Fruit fly (Drosophila melanogaster) whole organism, embryonic: ENCODE data around the gene Hinfp.

Source experiments
- Antp ChIP-seq: fragments of 200-800 bp; sonication (Bioruptor generic); optimal IDR thresholded peaks from 3 replicates; lab custom pipeline; 2016; ENCODE audit warnings: missing biosample characterization, missing genetic modification characterization
- CG10274 ChIP-seq: fragments of 200-800 bp; sonication (Bioruptor generic); optimal IDR thresholded peaks from 3 replicates; lab custom pipeline; 2017; ENCODE audit warnings: missing biosample characterization, mild to moderate bottlenecking, missing genetic modification characterization
- CG10979 ChIP-seq: fragments of 200-800 bp; sonication (Bioruptor generic); optimal IDR thresholded peaks from 2 replicates; lab custom pipeline; 2018; ENCODE audit warnings: missing biosample characterization, mild to moderate bottlenecking, missing genetic modification characterization, moderate library complexity
- CG13424 ChIP-seq: fragments of 200-800 bp; sonication (Bioruptor generic); optimal IDR thresholded peaks from 2 replicates; lab custom pipeline; 2019; ENCODE audit warnings: missing biosample characterization, mild to moderate bottlenecking, missing genetic modification characterization, moderate library complexity
- CG14014 ChIP-seq: fragments of 200-800 bp; sonication (Bioruptor generic); IDR thresholded peaks from 2 replicates; pipeline ENCODE4 v1.3.6; 2022; ENCODE audit warnings: missing biosample characterization, missing genetic modification characterization
- CG15479 ChIP-seq: fragments of 200-800 bp; sonication (Bioruptor generic); optimal IDR thresholded peaks from 3 replicates; lab custom pipeline; 2019; ENCODE audit warnings: missing biosample characterization, mild to moderate bottlenecking, missing genetic modification characterization, moderate library complexity
- CG15696 ChIP-seq: fragments of 200-800 bp; sonication (Bioruptor generic); optimal IDR thresholded peaks from 2 replicates; lab custom pipeline; 2019; ENCODE audit warnings: missing biosample characterization, mild to moderate bottlenecking, missing genetic modification characterization, moderate library complexity
- CG1647 ChIP-seq: fragments of 200-800 bp; sonication (Bioruptor generic); optimal IDR thresholded peaks from 3 replicates; lab custom pipeline; 2016; ENCODE audit warnings: missing biosample characterization, missing genetic modification characterization
- CG17359 ChIP-seq: fragments of 200-800 bp; sonication (Bioruptor generic); optimal IDR thresholded peaks from 3 replicates; lab custom pipeline; 2018; ENCODE audit warnings: missing biosample characterization, mild to moderate bottlenecking, missing genetic modification characterization, moderate library complexity
- CG18011 ChIP-seq: fragments of 200-800 bp; sonication (Bioruptor generic); optimal IDR thresholded peaks from 2 replicates; lab custom pipeline; 2017; ENCODE audit warnings: missing biosample characterization, missing genetic modification characterization, mild to moderate bottlenecking, moderate library complexity, missing genotype
- CG3065 ChIP-seq: fragments of 200-800 bp; sonication (Bioruptor generic); optimal IDR thresholded peaks from 2 replicates; lab custom pipeline; 2016; ENCODE audit warnings: missing biosample characterization, missing genetic modification characterization
- CG31388 ChIP-seq: fragments of 200-800 bp; sonication (Bioruptor generic); optimal IDR thresholded peaks from 2 replicates; lab custom pipeline; 2016; ENCODE audit warnings: missing biosample characterization, missing genetic modification characterization
- CG4328 ChIP-seq: fragments of 200-800 bp; sonication (Bioruptor generic); optimal IDR thresholded peaks from 3 replicates; lab custom pipeline; 2017; ENCODE audit warnings: missing biosample characterization, missing genetic modification reagents, missing genetic modification characterization
- CG4360 ChIP-seq: fragments of 200-800 bp; sonication (Bioruptor generic); IDR thresholded peaks from 2 replicates; pipeline ENCODE4 v1.3.6; 2022; ENCODE audit warnings: missing biosample characterization, missing genetic modification characterization
- CG6175 ChIP-seq: fragments of 200-800 bp; sonication (Bioruptor generic); IDR thresholded peaks from 3 replicates; pipeline ENCODE4 v1.3.6; 2022; ENCODE audit warnings: missing biosample characterization, missing genetic modification characterization
- CG6654 ChIP-seq: fragments of 200-800 bp; sonication (Bioruptor generic); optimal IDR thresholded peaks from 2 replicates; lab custom pipeline; 2017; ENCODE audit warnings: missing biosample characterization, mild to moderate bottlenecking, missing genetic modification characterization
- CG7987 ChIP-seq: fragments of 200-800 bp; sonication (Bioruptor generic); optimal IDR thresholded peaks from 2 replicates; lab custom pipeline; 2018; ENCODE audit warnings: missing biosample characterization, mild to moderate bottlenecking, missing genetic modification characterization, moderate library complexity
- CG9215 ChIP-seq: fragments of 200-800 bp; sonication (Bioruptor generic); IDR thresholded peaks from 2 replicates; pipeline ENCODE4 v1.3.6; 2022; ENCODE audit warnings: missing biosample characterization, missing genetic modification characterization
- CHES-1-like ChIP-seq: fragments of 200-800 bp; sonication (Bioruptor generic); optimal IDR thresholded peaks from 2 replicates; lab custom pipeline; 2016; ENCODE audit warnings: missing biosample characterization, missing genetic modification characterization
- Dek ChIP-seq: fragments of 200-800 bp; sonication (Bioruptor generic); optimal IDR thresholded peaks from 3 replicates; lab custom pipeline; 2019; ENCODE audit warnings: missing biosample characterization, mild to moderate bottlenecking, missing genetic modification characterization, moderate library complexity
- Dll ChIP-seq: fragments of 200-800 bp; sonication (Bioruptor generic); IDR thresholded peaks from 4 replicates; pipeline ENCODE4 v1.3.6; 2022; ENCODE audit warnings: missing biosample characterization, missing genetic modification characterization; ENCODE audit not compliant: partially characterized antibody
- Lim3 ChIP-seq: fragments of 200-800 bp; sonication (Bioruptor generic); IDR thresholded peaks from 2 replicates; pipeline ENCODE4 v1.3.6; 2022; ENCODE audit warnings: missing biosample characterization, missing genetic modification characterization
- Mes4 ChIP-seq: fragments of 200-800 bp; sonication (Bioruptor generic); optimal IDR thresholded peaks from 2 replicates; lab custom pipeline; 2016; ENCODE audit warnings: missing biosample characterization, missing genetic modification characterization
- PHDP ChIP-seq: fragments of 200-800 bp; sonication (Bioruptor generic); optimal IDR thresholded peaks from 3 replicates; lab custom pipeline; 2018; ENCODE audit warnings: missing biosample characterization, mild to moderate bottlenecking, missing genetic modification characterization, moderate library complexity
- Rx ChIP-seq: fragments of 200-800 bp; sonication (Bioruptor generic); IDR thresholded peaks from 2 replicates; pipeline ENCODE4 v1.3.6; 2022; ENCODE audit warnings: missing biosample characterization, missing genetic modification characterization
- TFAM ChIP-seq: fragments of 200-800 bp; sonication (Bioruptor generic); optimal IDR thresholded peaks from 2 replicates; lab custom pipeline; 2017; ENCODE audit warnings: missing biosample characterization, missing genetic modification characterization, inconsistent platforms
- ab ChIP-seq: fragments of 200-800 bp; sonication (Bioruptor generic); optimal IDR thresholded peaks from 2 replicates; lab custom pipeline; 2016; ENCODE audit warnings: missing biosample characterization, missing genetic modification characterization
- aop ChIP-seq: fragments of 200-800 bp; sonication (Bioruptor generic); IDR thresholded peaks from 2 replicates; pipeline ENCODE4 v1.3.6; 2022; ENCODE audit warnings: missing biosample characterization, missing genetic modification characterization
- cato ChIP-seq: fragments of 200-800 bp; sonication (Bioruptor generic); optimal IDR thresholded peaks from 2 replicates; lab custom pipeline; 2016; ENCODE audit warnings: missing biosample characterization, missing genetic modification characterization, borderline replicate concordance
- da ChIP-seq: fragments of 200-800 bp; sonication (Bioruptor generic); optimal IDR thresholded peaks from 2 replicates; lab custom pipeline; 2016; ENCODE audit warnings: missing biosample characterization, missing genetic modification characterization
- en ChIP-seq: fragments of 200-800 bp; sonication (Bioruptor generic); optimal IDR thresholded peaks from 2 replicates; lab custom pipeline; 2016; ENCODE audit warnings: missing biosample characterization, missing genetic modification characterization
- gsb ChIP-seq: fragments of 200-800 bp; sonication (Bioruptor generic); IDR thresholded peaks from 2 replicates; pipeline ENCODE4 v1.3.6; 2022; ENCODE audit warnings: missing biosample characterization, missing genetic modification characterization
- gsb-n ChIP-seq: fragments of 200-800 bp; sonication (Bioruptor generic); optimal IDR thresholded peaks from 3 replicates; lab custom pipeline; 2018; ENCODE audit warnings: missing biosample characterization, mild to moderate bottlenecking, missing genetic modification characterization
- lmd ChIP-seq: fragments of 200-800 bp; sonication (Bioruptor generic); IDR thresholded peaks from 2 replicates; pipeline ENCODE4 v1.3.6; 2022; ENCODE audit warnings: missing biosample characterization, missing genetic modification characterization
- onecut ChIP-seq: fragments of 200-800 bp; sonication (Bioruptor generic); IDR thresholded peaks from 2 replicates; pipeline ENCODE4 v1.3.6; 2022; ENCODE audit warnings: missing biosample characterization, missing genetic modification characterization
- org-1 ChIP-seq: fragments of 200-800 bp; sonication (Bioruptor generic); optimal IDR thresholded peaks from 2 replicates; lab custom pipeline; 2017; ENCODE audit warnings: missing biosample characterization, missing genetic modification characterization
- sna ChIP-seq: fragments of 200-800 bp; sonication (Bioruptor generic); IDR thresholded peaks from 2 replicates; pipeline ENCODE4 v1.3.6; 2022; ENCODE audit warnings: missing biosample characterization, missing genetic modification characterization; ENCODE audit not compliant: partially characterized antibody
- tap ChIP-seq: fragments of 200-800 bp; optimal IDR thresholded peaks from 3 replicates; lab custom pipeline; 2019; ENCODE audit warnings: missing biosample characterization, mild to moderate bottlenecking, missing genetic modification characterization, moderate library complexity
- tup ChIP-seq: fragments of 200-800 bp; sonication (Bioruptor generic); optimal IDR thresholded peaks from 2 replicates; lab custom pipeline; 2016; ENCODE audit warnings: missing biosample characterization, mild to moderate bottlenecking, missing genetic modification characterization, moderate library complexity

Gene Hinfp

DNA sequence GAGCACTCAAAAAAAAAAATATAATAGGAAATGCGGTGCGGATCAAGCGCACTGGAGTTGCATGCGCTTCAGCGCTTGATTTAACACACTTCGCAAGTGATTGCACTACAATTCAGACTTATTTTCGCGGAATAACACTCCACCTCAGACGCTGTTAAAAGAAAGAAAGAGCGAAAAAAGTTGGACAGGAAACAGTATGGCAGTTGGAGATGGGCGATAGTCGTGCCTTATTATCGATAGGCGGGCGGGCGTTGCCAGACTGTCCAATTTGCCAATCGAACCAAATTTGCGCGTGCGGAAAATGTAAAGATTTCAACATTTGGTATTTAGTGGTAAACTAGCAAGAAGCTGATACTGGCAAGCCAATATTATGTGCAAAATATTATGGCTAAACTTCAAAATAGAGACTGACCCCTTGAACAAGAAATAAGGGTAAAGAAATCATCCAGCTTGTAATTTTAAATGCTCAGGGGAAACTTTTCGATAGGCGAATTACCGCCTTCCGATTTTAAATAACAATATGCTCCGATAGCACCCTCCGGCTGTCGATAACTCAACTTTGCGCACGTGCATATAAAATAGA lies 4.0 kb downstream of the Hinfp start, which contains the start of the genes RpL36 and Mybbp1A (continued):
- TF ChIP-seq ab (GFP tag; lab: Kevin White, UChicago) (no peak), CHES-1-like (GFP tag; lab: Kevin White, UChicago) (peak; percentile 85), Antp (peak; percentile 62), CG9215 (GFP tag; lab: Robert Waterston, UW) (peak; percentile 29; the same call in 1 of the 2 replicates), CG15479 (GFP tag; lab: Kevin White, UChicago) (peak; percentile 4), CG14014 (GFP tag; lab: Robert Waterston, UW) (peak; percentile 69), gsb-n (tag; lab: Kevin White, UChicago) (no peak), tup (no peak), CG10979 (tag; lab: Kevin White, UChicago) (peak; percentile 51), Mes4 (GFP tag; lab: Kevin White, UChicago) (peak; percentile 89), org-1 (GFP tag; lab: Kevin White, UChicago) (peak; percentile 72), CG10274 (GFP tag; lab: Kevin White, UChicago) (peak; percentile 69), CG18011 (GFP tag; lab: Kevin White, UChicago) (peak; percentile 47), cato (GFP tag; lab: Kevin White, UChicago) (peak; percentile 39), Dek (tag; lab: Kevin White, UChicago) (peak; percentile 41), aop (GFP tag; lab: Robert Waterston, UW) (no peak), CG4328 (GFP tag; lab: Kevin White, UChicago) (peak; percentile 83), en (peak; percentile 56), CG4360 (GFP tag; lab: Robert Waterston, UW) (no peak), CG7987 (GFP tag; lab: Kevin White, UChicago) (peak; percentile 87), CG31388 (GFP tag; lab: Kevin White, UChicago) (no peak), CG3065 (GFP tag; lab: Kevin White, UChicago) (peak; percentile 43), gsb (GFP tag; lab: Robert Waterston, UW) (peak; percentile 24; the same call in 1 of the 2 replicates), CG15696 (tag; lab: Kevin White, UChicago) (no peak), CG17359 (tag; lab: Kevin White, UChicago) (peak; percentile 46), tap (tag; lab: Kevin White, UChicago) (no peak), lmd (GFP tag; lab: Robert Waterston, UW) (peak; percentile 60), CG6175 (0 out of 3 replicates have a peak, but pooled peaks have one; percentile 30), da (peak; percentile 66), sna (GFP tag; lab: Robert Waterston, UW) (peak; percentile 86), Rx (GFP tag; lab: Robert Waterston, UW) (peak; percentile 64), CG6654 (GFP tag; lab: Kevin White, UChicago) (no peak), Dll (GFP tag; lab: Robert Waterston, UW) (peak; percentile 90), CG13424 (tag; lab: Kevin White, UChicago) (peak; percentile 34), PHDP (tag; lab: Kevin White, UChicago) (peak; percentile 64), onecut (GFP tag; lab: Robert Waterston, UW) (peak; percentile 67), TFAM (GFP tag; lab: Kevin White, UChicago) (peak; percentile 43), Lim3 (no peak), CG1647 (GFP tag; lab: Kevin White, UChicago) (peak; percentile 16)
- TF ChIP-seq, all 482 proteins: peak for 385
